Worm (Caenorhabditis elegans) whole organism, L4 larva: ENCODE measurements around the gene gskl-1.

Experiments used
- T26A8.4 ChIP-seq: fragments of 200-800 bp; sonication (Bioruptor generic); IDR thresholded peaks from 2 replicates; pipeline ENCODE4 v1.3.6; 2022; ENCODE audit warnings: missing genetic modification characterization, missing compliant biosample characterization
- ZK546.5 ChIP-seq, 2 experiments: sonication (generic microtip); optimal IDR thresholded peaks; 2 replicates each; lab custom pipeline; 2017; ENCODE audit warnings: missing biosample characterization in 2 of 2, missing genetic modification characterization in 2 of 2
- lsy-2 ChIP-seq, 2 experiments: fragments of 150-350 bp in 1 of 2; sonication (generic microtip) in 1 of 2; optimal IDR thresholded peaks; 2 replicates each; lab custom pipeline; 2014 to 2017; ENCODE audit warnings: missing biosample characterization in 2 of 2, missing genetic modification characterization in 2 of 2
- nhr-237 ChIP-seq: sonication (generic microtip); optimal IDR thresholded peaks from 2 replicates; lab custom pipeline; 2017; ENCODE audit warnings: missing biosample characterization, missing genetic modification characterization
- nhr-77 ChIP-seq: fragments of 150-350 bp; optimal IDR thresholded peaks from 2 replicates; lab custom pipeline; 2014; ENCODE audit warnings: missing biosample characterization, missing genetic modification characterization
- tra-1 ChIP-seq: fragments of 200-800 bp; sonication (Bioruptor generic); IDR thresholded peaks from 2 replicates; pipeline ENCODE4 v1.3.6; 2022; ENCODE audit warnings: missing genetic modification reagents, missing genetic modification characterization, missing compliant biosample characterization
- unc-62 ChIP-seq, 3 experiments: fragments of 150-350 bp in 1 of 3; sonication (generic microtip); optimal IDR thresholded peaks in 2 of 3; peaks in 1 of 3; 1 replicate in 1 of 3; 2 replicates in 2 of 3; lab custom pipeline; 2014 to 2017; ENCODE audit warnings: missing biosample characterization in 3 of 3, missing genetic modification characterization in 3 of 3, missing genetic modification reagents in 3 of 3, missing genotype in 1 of 3

- TF ChIP-seq lsy-2 (tag; optimal IDR thresholded peaks at IDR 0.05; lab: Kevin White, UChicago) (no peak), tra-1 (GFP tag; lab: Robert Waterston, UW) (no peak), nhr-237 (no peak), ZK546.5 (tag; optimal IDR thresholded peaks at IDR 0.05; lab: Kevin White, UChicago) (no peak), T26A8.4 (GFP tag; lab: Robert Waterston, UW) (no peak), unc-62 (GFP tag; optimal IDR thresholded peaks at IDR 0.05 in 1 of 2; lab: Kevin White, UChicago) (no peak), unc-62 (tag; optimal IDR thresholded peaks at IDR 0.05; lab: Kevin White, UChicago) (no peak), nhr-77 (tag; lab: Kevin White, UChicago) (no peak)
Measured at ce11 chrII:10971677-10972076, 24.3 kb downstream of the gskl-1 start.
